Fruit fly (Drosophila melanogaster) Kc167 (cell line): Measurements from ENCODE around the gene Rab9.

ENCODE experiments used
- Myc ChIP-seq: fragments of >200 bp; optimal IDR thresholded peaks from 2 replicates; lab custom pipeline; 2017; ENCODE audit warnings: missing external identifiers
- Sin3A ChIP-seq: fragments of >200 bp; optimal IDR thresholded peaks from 2 replicates; lab custom pipeline; 2018; ENCODE audit warnings: missing external identifiers
- h ChIP-seq: fragments of >200 bp; optimal IDR thresholded peaks from 3 replicates; lab custom pipeline; 2018; ENCODE audit warnings: missing external identifiers
- insv ChIP-seq: fragments of >200 bp; optimal IDR thresholded peaks from 3 replicates; lab custom pipeline; 2018; ENCODE audit warnings: missing external identifiers
- psq ChIP-seq: fragments of >200 bp; optimal IDR thresholded peaks from 2 replicates; lab custom pipeline; 2017; ENCODE audit warnings: missing external identifiers
- ttk ChIP-seq: sonication (Bioruptor generic); optimal IDR thresholded peaks from 2 replicates; lab custom pipeline; 2017; ENCODE audit warnings: missing external identifiers

Gene Rab9

DNA sequence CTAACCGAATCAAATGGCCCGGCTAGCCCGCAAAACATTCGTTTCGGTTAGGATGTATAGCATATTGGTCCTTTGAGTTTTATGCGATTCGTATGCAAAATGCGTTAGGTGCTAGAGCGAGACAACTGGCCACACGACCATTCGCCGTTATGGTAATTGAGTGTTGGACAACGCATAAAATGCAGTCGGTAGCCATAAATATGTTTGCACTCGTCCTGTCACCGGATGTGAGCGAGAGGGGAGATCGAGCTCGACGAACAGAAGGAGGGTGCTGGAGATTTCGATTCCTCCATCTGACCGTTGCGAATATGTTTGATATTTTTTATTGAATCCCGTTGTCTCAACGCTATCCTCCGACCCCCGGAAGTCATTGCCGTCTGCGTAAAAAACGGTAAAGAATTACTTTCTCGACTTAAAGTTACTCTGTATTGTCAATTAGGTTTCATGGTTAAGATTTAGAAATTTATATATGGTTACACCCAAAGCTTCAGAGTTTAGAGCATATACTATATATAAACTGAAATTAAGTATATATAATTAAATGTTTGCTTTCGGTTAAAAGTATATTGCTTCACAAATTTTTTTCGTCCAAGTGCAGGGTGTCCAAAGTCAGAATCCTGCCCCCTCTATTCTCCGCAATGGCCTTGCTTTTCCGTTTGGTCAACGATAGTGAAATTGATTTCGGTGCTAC lies 25.7 kb downstream of the Rab9 start:
- no peak for TF ChIP-seq h
- no peak for TF ChIP-seq insv (lab: Kevin White, UChicago)

DNA sequence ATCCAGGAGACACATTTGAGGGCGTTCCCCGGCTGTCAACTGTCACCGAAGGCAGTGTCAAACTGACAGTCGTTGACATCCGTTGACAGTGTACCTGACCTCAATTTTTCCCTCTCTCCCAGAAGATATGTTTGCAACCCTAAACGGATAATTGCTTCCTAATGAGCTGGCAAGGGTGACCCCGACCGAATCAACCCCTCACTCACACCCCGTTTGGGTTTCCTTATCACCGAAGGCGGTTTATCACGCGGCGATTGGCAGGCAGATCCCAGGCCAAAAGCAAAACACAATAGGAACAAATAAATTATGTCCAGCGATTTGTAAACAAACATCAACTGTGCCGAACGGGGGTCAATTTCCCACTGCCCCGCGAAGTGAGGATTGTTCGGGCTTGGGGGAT lies 27.0 kb downstream of the Rab9 start:
- no peak for TF ChIP-seq insv (lab: Kevin White, UChicago)
- TF ChIP-seq Myc (lab: Kevin White, UChicago), result no peak
- TF ChIP-seq psq (lab: Kevin White, UChicago), result no peak
- no peak for TF ChIP-seq h
- TF ChIP-seq ttk, result no peak
- no peak for TF ChIP-seq Sin3A (lab: Kevin White, UChicago)

DNA sequence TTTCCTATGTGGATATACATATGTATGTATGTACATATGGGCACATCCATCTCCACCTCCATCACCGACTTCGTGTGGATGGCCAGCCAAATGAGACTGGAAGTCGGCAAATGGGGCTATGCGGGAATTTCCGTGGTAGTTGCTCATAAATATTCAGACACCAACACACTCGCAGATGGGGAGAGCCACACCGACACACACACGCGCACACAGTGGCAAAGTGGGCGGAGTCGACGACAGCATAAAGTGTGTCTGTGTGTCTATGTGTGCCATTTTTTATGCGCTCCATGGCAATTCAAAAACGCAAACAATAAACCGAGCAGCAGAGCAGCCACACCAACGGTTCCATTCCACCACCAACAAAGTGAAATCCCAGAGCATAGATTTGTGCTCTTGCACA lies 30.5 kb downstream of the Rab9 start:
- no peak for TF ChIP-seq insv (lab: Kevin White, UChicago)
- TF ChIP-seq Myc (lab: Kevin White, UChicago), result no peak
- TF ChIP-seq ttk, result no peak
- no peak for TF ChIP-seq Sin3A (lab: Kevin White, UChicago)

DNA sequence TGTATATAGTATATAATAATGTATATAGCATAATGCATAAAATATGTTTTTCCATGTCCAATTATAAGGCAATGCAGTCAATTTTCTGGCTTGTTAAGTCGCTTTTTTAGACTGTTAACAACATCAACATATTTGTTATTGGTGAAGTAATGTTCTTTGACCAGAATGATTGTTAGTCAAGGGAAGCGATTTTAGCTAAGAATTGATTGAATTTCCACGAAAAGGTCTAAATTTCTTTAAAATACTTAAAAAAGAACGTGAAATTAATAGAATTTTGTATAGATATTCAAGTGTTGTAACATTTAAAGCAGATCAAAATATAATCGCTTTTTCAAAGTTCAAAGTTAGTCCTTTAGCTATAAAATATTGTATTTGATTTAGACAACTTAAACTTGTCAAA lies 31.0 kb downstream of the Rab9 start:
- TF ChIP-seq h, result no peak
- TF ChIP-seq insv (lab: Kevin White, UChicago), result no peak
- TF ChIP-seq ttk, result no peak
- TF ChIP-seq psq (lab: Kevin White, UChicago), result no peak
- no peak for TF ChIP-seq Sin3A (lab: Kevin White, UChicago)
- TF ChIP-seq Myc (lab: Kevin White, UChicago), result no peak

DNA sequence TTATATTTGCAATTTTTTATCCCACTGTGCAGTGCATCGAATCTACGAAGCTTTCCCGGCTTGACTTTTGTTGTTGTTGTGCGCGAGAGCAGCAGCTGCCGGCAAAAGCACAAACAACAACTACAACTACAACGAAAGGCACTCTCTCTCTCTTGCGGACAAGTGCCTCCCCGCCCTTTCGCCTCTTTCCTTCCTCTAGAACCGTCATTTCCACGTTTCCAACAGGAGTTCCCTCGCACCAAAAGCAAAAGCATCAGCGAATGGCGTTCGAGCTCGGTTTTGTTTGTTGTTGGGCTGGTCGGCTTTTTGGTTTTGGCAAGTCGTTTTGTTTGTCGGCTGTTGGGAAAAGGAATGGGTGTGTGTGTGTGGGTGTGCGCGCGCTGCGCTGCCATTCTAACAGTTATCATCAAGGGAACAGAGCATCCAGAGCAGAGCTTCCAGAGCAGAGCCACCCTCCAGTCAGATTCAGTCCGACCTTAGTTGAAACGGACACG lies 31.5 kb downstream of the Rab9 start, which contains the start of gene tj:
tj (plus strand) TSS at position 444 of the 494 bp plus-strand sequence.
- TF ChIP-seq insv (lab: Kevin White, UChicago) (no peak), Myc (lab: Kevin White, UChicago) (no peak), Sin3A (lab: Kevin White, UChicago) (no peak), h (no peak), psq (lab: Kevin White, UChicago) (no peak), ttk (no peak)

DNA sequence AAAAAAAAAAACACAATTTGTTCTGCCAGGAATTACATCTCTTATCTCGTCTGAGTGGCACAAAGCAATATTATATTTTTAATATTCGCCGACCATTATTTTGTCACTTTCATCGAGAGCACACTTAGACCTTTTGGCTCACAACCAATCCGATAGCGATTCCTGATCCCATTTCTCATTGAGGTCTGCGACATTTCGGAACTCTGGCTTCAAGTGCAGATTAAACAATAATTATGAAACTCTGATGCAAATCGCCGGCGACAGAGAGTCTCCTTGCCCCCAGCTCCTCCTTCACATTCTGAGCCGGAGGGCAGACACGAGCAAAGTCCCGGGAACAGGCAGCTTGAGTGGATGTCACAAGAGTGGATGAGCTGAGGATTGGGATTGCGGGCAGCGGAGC lies 36.7 kb downstream of the Rab9 start:
- TF ChIP-seq Myc (lab: Kevin White, UChicago), result no peak
- no peak for TF ChIP-seq psq (lab: Kevin White, UChicago)
- TF ChIP-seq h, result no peak
- no peak for TF ChIP-seq Sin3A (lab: Kevin White, UChicago)
- no peak for TF ChIP-seq ttk
- no peak for TF ChIP-seq insv (lab: Kevin White, UChicago)

DNA sequence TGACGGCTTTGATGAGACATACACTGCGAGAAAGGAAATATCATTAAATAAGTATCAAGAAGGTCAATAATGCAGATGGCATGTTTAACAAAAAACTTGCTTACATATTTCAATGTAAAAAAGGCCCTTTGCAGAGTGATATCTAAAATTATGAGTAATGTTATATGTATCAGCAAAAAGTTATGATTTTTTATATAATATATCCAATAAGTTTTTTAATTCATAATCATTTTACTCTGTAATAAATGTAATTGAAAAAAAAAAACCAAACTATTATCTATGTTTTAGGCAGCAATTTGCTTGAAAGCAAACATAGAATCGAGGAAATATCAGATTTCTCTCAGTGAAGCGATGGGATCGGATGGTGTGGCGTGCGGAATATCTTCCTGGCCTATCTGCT lies 37.4 kb downstream of the Rab9 start:
- TF ChIP-seq ttk (no peak), Myc (lab: Kevin White, UChicago) (no peak), Sin3A (lab: Kevin White, UChicago) (no peak)

DNA sequence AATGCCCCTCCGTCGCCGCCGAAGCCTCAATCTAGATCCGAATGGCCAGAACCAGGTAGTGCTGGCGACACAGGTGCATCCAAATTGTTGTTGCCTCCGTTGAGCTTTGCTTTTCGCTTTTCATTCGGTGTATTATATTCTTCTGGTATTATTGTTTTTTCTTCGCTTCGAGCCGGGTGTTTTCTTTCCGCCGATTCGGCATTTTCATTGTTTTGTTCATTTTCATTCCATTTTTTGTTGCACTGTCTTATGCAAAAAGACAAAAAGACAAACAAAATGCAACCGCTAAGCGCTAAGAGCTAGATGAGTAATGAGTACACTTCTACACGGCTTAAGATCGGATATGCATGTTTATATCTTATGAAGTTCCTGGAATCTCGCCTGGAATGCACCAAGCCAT lies 39.9 kb downstream of the Rab9 start:
- TF ChIP-seq psq (lab: Kevin White, UChicago) (no peak), insv (lab: Kevin White, UChicago) (no peak), ttk (no peak), Myc (lab: Kevin White, UChicago) (no peak), h (no peak), Sin3A (lab: Kevin White, UChicago) (no peak)

DNA sequence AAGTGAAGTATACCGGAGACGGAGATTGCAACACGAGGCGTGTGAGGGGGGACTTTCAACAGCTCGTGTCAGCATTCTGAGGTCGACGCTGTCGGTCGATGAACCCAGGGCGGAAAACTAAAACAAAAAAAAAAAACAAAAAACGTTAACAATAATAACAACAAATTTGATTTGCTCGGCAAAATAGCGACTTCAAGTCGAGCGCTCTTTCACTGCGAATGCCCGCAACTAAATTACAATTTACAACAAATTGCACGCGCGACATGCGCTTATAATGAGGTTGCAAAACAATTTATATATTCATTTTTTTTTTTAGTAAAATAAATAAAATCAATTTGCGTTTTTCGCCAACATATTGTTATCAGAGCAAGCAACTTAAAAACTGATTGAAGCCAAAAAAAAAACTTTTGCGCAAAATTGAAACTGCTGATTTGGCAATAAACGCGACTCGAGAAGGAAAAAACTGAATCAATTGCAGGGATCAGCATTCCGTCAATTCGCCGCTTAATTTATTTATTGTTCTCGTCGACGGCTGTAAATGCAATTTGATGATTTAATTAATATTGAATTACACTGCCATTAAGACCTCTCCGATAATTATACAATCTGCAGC lies 41.1 kb downstream of the Rab9 start:
- no peak for TF ChIP-seq ttk

DNA sequence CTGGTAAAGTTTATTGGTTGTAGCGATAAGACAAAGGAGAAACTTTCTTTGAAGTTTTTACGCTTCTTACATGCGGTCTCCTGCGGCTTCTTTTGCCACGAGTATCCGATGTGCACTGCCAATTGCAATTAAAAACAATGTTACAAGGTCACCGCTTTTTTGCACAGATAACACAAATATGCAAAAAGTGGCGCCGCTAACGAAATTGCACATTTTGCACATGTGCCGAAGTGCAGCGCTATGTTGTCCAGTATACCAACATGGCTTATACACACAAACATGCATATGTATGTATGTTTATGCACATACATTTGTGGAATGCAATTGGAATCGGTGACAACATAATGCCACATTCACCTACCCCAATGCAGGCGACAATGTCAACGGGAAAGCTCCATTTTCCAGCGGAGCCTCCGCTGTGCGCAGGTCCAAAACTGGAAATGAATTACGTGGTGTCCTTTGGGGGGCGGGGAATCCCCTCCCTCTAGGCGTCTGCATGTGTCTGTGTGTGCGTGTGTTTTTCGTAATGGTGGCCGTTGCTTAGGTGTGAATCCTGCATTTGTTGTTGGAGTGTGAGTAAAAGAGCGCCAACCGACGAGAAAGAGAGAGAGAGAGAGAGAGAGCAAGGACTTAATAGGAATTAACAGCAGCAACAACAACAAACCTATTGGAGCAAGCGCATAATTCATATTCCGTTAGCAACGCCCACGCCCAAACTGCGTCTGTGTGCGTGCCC lies 47.0 kb downstream of the Rab9 start:
- TF ChIP-seq psq (lab: Kevin White, UChicago), result no peak
- TF ChIP-seq Myc (lab: Kevin White, UChicago), result no peak
- TF ChIP-seq insv (lab: Kevin White, UChicago), result no peak
- TF ChIP-seq ttk, result no peak
- TF ChIP-seq Sin3A (lab: Kevin White, UChicago), result no peak
- TF ChIP-seq h, result no peak

DNA sequence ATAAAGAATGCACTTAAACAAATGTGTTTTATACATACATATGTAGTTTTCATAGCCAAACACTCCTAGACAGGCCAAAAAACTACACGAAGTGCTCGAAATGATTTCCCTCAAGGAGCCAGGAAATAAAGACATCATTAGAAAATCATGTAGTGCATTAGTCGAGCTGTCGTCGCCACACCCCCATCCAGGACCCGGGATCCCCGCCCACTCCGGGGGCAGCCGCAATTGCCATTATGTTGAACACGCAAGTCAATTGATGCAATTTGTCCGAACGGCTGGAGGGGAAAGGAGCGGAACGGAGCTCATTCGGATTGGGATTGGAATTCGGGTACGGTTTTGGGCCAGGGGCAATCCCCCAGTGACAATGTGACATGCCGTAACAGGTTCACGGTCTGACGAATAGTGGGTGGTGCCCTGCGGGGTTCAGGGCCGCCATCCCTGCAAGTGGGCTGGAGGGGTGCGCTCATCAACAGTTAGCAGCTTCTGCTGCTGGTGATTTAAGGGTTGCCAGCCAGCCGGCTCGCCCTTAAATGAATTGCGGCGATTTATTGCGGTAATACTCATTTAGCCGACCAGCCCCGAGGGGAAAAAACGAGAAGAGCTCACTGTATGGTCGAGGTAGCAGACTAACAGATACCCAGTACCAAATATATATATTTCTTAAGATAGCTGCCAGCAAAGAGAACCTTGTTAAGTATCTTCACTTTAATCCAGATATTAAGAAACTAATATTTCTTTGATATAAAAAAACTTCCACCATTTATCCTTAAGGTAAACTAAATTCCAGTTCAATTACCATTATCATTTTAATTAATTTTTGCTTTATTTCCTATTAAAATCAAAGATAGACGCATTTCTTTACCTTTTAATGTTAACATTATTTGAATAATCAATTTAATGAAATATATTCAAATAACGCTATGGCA lies 48.3 kb downstream of the Rab9 start:
- no peak for TF ChIP-seq ttk
- TF ChIP-seq Myc (lab: Kevin White, UChicago), result no peak
- no peak for TF ChIP-seq Sin3A (lab: Kevin White, UChicago)
- no peak for TF ChIP-seq psq (lab: Kevin White, UChicago)
- no peak for TF ChIP-seq insv (lab: Kevin White, UChicago)
- no peak for TF ChIP-seq h

DNA sequence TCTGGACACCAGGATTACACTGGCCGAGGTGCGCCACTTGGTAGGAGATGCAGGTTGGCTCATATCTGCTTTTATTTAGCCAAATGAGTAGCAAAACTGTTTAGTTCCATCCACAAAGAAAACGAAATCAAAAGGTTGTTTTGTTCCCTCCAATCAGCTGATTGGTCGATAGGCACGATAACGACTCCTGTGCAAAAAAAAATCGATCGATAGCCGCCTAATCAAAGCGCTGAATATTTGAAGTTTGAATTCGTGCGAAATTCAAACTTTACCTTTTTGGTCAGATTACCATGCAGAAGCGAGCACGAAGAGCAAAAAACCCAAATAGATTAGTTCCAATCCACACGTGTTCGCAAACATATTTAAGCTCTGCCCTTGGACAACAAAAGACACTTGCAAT lies 52.2 kb downstream of the Rab9 start, which contains the start of the genes CG10195 and CG13084:
CG10195 (minus strand) TSS at position 167 of the 400 bp plus-strand sequence.
CG13084 (plus strand) TSS at position 392 of the 400 bp plus-strand sequence.
- TF ChIP-seq ttk (no peak), h (no peak), Myc (lab: Kevin White, UChicago) (no peak), psq (lab: Kevin White, UChicago) (no peak), insv (lab: Kevin White, UChicago) (no peak), Sin3A (lab: Kevin White, UChicago) (no peak)
